Worm (Caenorhabditis elegans) whole organism, young adult: ENCODE measurements around the gene F59A7.14.

Source experiments
- F55B11.4 ChIP-seq: sonication (generic microtip); optimal IDR thresholded peaks from 2 replicates; lab custom pipeline; 2016; ENCODE audit warnings: missing compliant biosample characterization, missing genetic modification characterization, borderline replicate concordance; ENCODE audit not compliant: insufficient read depth
- ama-1 ChIP-seq, 3 experiments: fragments of 150-350 bp in 1 of 3; sonication (generic microtip) in 2 of 3; optimal IDR thresholded peaks; 2 replicates each; lab custom pipeline; 2014 to 2018; ENCODE audit warnings: missing biosample characterization in 2 of 3, missing genetic modification characterization in 2 of 3, missing genetic modification reagents in 2 of 3
- attf-5 ChIP-seq: fragments of 200-800 bp; sonication (Bioruptor generic); optimal IDR thresholded peaks from 2 replicates; lab custom pipeline; 2018; ENCODE audit warnings: mild to moderate bottlenecking, missing genetic modification characterization, missing compliant biosample characterization
- bed-1 ChIP-seq: fragments of 200-800 bp; sonication (Bioruptor generic); IDR thresholded peaks from 2 replicates; pipeline ENCODE4 v1.3.6; 2022; ENCODE audit warnings: missing genetic modification reagents, missing genetic modification characterization, missing compliant biosample characterization
- dpl-1 ChIP-seq: fragments of 150-350 bp; optimal IDR thresholded peaks from 2 replicates; lab custom pipeline; 2014; ENCODE audit warnings: missing biosample characterization, missing genetic modification reagents, missing genetic modification characterization
- madf-10 ChIP-seq: sonication (generic microtip); optimal IDR thresholded peaks from 2 replicates; lab custom pipeline; 2016; ENCODE audit warnings: mild to moderate bottlenecking, missing genetic modification characterization, missing compliant biosample characterization
- repo-1 ChIP-seq: sonication (generic microtip); optimal IDR thresholded peaks from 2 replicates; lab custom pipeline; 2017; ENCODE audit warnings: mild to moderate bottlenecking, missing genetic modification characterization, missing compliant biosample characterization
- unc-130 ChIP-seq: sonication (generic microtip); optimal IDR thresholded peaks from 2 replicates; lab custom pipeline; 2016; ENCODE audit warnings: missing genetic modification reagents, missing genetic modification characterization, missing compliant biosample characterization

DNA sequence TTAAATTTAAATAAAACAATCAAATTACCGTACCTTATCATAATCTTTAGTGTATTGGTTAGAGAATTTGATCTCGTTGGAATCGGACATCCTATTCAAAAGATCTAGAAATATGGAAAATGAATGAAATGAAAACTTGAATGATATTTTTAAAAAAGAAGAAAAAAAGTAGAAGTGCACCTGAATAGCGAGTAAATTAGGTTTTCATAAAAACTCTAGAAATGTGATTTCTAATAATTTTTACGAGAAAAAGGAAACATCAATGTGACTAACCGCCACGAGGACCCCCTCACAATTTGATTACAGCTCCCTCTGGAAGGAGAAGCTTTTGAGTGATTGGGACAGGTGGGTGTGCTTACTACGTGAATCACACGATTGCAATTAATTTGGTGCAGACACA, 27.2 kb downstream of the F59A7.14 start, which contains the start of gene Y40B10A.5:
- TF ChIP-seq dpl-1 (GFP tag; lab: Kevin White, UChicago) (no peak), F55B11.4 (tag; lab: Kevin White, UChicago) (no peak), attf-5 (GFP tag; lab: Kevin White, UChicago) (no peak), madf-10 (tag; lab: Kevin White, UChicago) (no peak), bed-1 (no peak), ama-1 (optimal IDR thresholded peaks at IDR 0.05; lab: Kevin White, UChicago) (no peak), ama-1 (GFP tag; optimal IDR thresholded peaks at IDR 0.05; lab: Kevin White, UChicago) (no peak), unc-130 (GFP tag; lab: Kevin White, UChicago) (no peak), repo-1 (no peak)
